Worm (Caenorhabditis elegans) whole organism, L1 larva: ENCODE measurements around the gene Y73B6BL.22.

Experiments used
- C04F5.9 ChIP-seq: sonication (generic microtip); optimal IDR thresholded peaks from 2 replicates; lab custom pipeline; 2016; ENCODE audit warnings: missing genetic modification characterization, missing compliant biosample characterization
- C34B4.2 ChIP-seq: sonication (generic microtip); optimal IDR thresholded peaks from 2 replicates; lab custom pipeline; 2017; ENCODE audit warnings: mild to moderate bottlenecking, missing genetic modification characterization, missing compliant biosample characterization
- F16B12.6 ChIP-seq: fragments of 150-350 bp; optimal IDR thresholded peaks from 2 replicates; lab custom pipeline; 2014; ENCODE audit warnings: missing biosample characterization, missing genetic modification characterization
- aha-1 ChIP-seq: fragments of 150-350 bp; optimal IDR thresholded peaks from 2 replicates; lab custom pipeline; 2014; ENCODE audit warnings: missing biosample characterization, missing genetic modification characterization
- aly-2 ChIP-seq: fragments of 150-350 bp; optimal IDR thresholded peaks from 2 replicates; lab custom pipeline; 2014; ENCODE audit warnings: missing biosample characterization, missing genetic modification characterization
- ceh-63 ChIP-seq: fragments of 200-800 bp; sonication (Bioruptor generic); optimal IDR thresholded peaks from 2 replicates; lab custom pipeline; 2018; ENCODE audit warnings: mild to moderate bottlenecking, missing genetic modification characterization, missing compliant biosample characterization
- ceh-8 ChIP-seq: fragments of 200-800 bp; sonication (Bioruptor generic); optimal IDR thresholded peaks from 2 replicates; lab custom pipeline; 2018; ENCODE audit warnings: mild to moderate bottlenecking, missing genetic modification characterization, moderate library complexity, missing compliant biosample characterization
- ceh-90 ChIP-seq: sonication (generic microtip); optimal IDR thresholded peaks from 2 replicates; lab custom pipeline; 2016; ENCODE audit warnings: missing genetic modification characterization, missing compliant biosample characterization
- ces-1 ChIP-seq: fragments of 150-350 bp; optimal IDR thresholded peaks from 2 replicates; lab custom pipeline; 2014; ENCODE audit warnings: missing biosample characterization, missing genetic modification reagents, missing genetic modification characterization
- dsc-1 ChIP-seq: sonication (generic microtip); optimal IDR thresholded peaks from 2 replicates; lab custom pipeline; 2016; ENCODE audit warnings: mild to moderate bottlenecking, missing genetic modification characterization, missing compliant biosample characterization
- efl-1 ChIP-seq, 4 experiments: fragments of 150-350 bp; optimal IDR thresholded peaks in 3 of 4; peaks in 1 of 4; 1 replicate in 1 of 4; 2 replicates in 3 of 4; lab custom pipeline; 2014; ENCODE audit warnings: missing biosample characterization in 2 of 4, missing genetic modification characterization in 2 of 4, missing genetic modification reagents in 2 of 4
- efl-3 ChIP-seq: fragments of 200-800 bp; sonication (Bioruptor generic); optimal IDR thresholded peaks from 2 replicates; lab custom pipeline; 2018; ENCODE audit warnings: mild to moderate bottlenecking, missing genetic modification characterization, missing compliant biosample characterization
- egl-13 ChIP-seq: sonication (generic microtip); optimal IDR thresholded peaks from 2 replicates; lab custom pipeline; 2016; ENCODE audit warnings: missing genotype, missing genetic modification reagents, missing genetic modification characterization, missing compliant biosample characterization
- egl-27 ChIP-seq, 2 experiments: fragments of 150-350 bp in 1 of 2; sonication (generic microtip); optimal IDR thresholded peaks; 3 replicates each; lab custom pipeline; 2017 to 2018; ENCODE audit warnings: missing biosample characterization in 2 of 2, missing genetic modification characterization in 2 of 2, missing genetic modification reagents in 2 of 2
- elt-2 ChIP-seq: sonication (generic microtip); optimal IDR thresholded peaks from 2 replicates; lab custom pipeline; 2016; ENCODE audit warnings: missing genetic modification characterization, mild to moderate bottlenecking, inconsistent platforms, missing compliant biosample characterization, missing genetic modification reagents
- fkh-10 ChIP-seq: sonication (generic microtip); optimal IDR thresholded peaks from 2 replicates; lab custom pipeline; 2017; ENCODE audit warnings: missing biosample characterization, missing genetic modification reagents, missing genetic modification characterization
- fkh-4 ChIP-seq: sonication (generic microtip); optimal IDR thresholded peaks from 2 replicates; lab custom pipeline; 2016; ENCODE audit warnings: missing compliant biosample characterization, missing genetic modification characterization, borderline replicate concordance
- fos-1 ChIP-seq: fragments of 150-350 bp; optimal IDR thresholded peaks from 2 replicates; lab custom pipeline; 2014; ENCODE audit warnings: missing biosample characterization, missing genetic modification characterization
- grh-1 ChIP-seq: fragments of 200-800 bp; sonication (Bioruptor generic); IDR thresholded peaks from 2 replicates; pipeline ENCODE4 v1.3.6; 2022; ENCODE audit warnings: missing genetic modification reagents, missing genetic modification characterization, missing compliant biosample characterization
- hlh-17 ChIP-seq: fragments of 200-800 bp; sonication (Bioruptor generic); optimal IDR thresholded peaks from 2 replicates; lab custom pipeline; 2018; ENCODE audit warnings: missing genetic modification characterization, mild to moderate bottlenecking, missing compliant biosample characterization, moderate library complexity, borderline replicate concordance
- hlh-4 ChIP-seq: sonication (generic microtip); optimal IDR thresholded peaks from 2 replicates; lab custom pipeline; 2016; ENCODE audit warnings: mild to moderate bottlenecking, missing genetic modification characterization, missing compliant biosample characterization
- hpl-2 ChIP-seq: fragments of 150-350 bp; optimal IDR thresholded peaks from 2 replicates; lab custom pipeline; 2014; ENCODE audit warnings: missing biosample characterization, missing genetic modification reagents, missing genetic modification characterization
- irx-1 ChIP-seq: sonication (generic microtip); optimal IDR thresholded peaks from 2 replicates; lab custom pipeline; 2016; ENCODE audit warnings: missing genetic modification characterization, missing compliant biosample characterization
- lin-13 ChIP-seq: fragments of 150-350 bp; optimal IDR thresholded peaks from 2 replicates; lab custom pipeline; 2014; ENCODE audit warnings: missing biosample characterization, missing genetic modification reagents, missing genetic modification characterization
- lin-14 ChIP-seq: fragments of 200-800 bp; sonication (Bioruptor generic); optimal IDR thresholded peaks from 2 replicates; lab custom pipeline; 2018; ENCODE audit warnings: mild to moderate bottlenecking, missing genetic modification characterization, moderate library complexity, missing compliant biosample characterization
- lin-35 ChIP-seq, 2 experiments: fragments of 150-350 bp; optimal IDR thresholded peaks; 2 replicates each; lab custom pipeline; 2014; ENCODE audit warnings: missing biosample characterization in 2 of 2, missing genetic modification characterization in 2 of 2, missing genetic modification reagents in 2 of 2
- lir-3 ChIP-seq: sonication (generic microtip); optimal IDR thresholded peaks from 2 replicates; lab custom pipeline; 2016; ENCODE audit warnings: mild to moderate bottlenecking, missing genetic modification characterization, moderate library complexity, missing compliant biosample characterization; ENCODE audit not compliant: poor library complexity
- mab-9 ChIP-seq: fragments of 200-800 bp; sonication (Bioruptor generic); IDR thresholded peaks from 2 replicates; pipeline ENCODE4 v1.3.6; 2022; ENCODE audit warnings: missing genetic modification reagents, missing genetic modification characterization, missing compliant biosample characterization
- mep-1 ChIP-seq: fragments of 150-350 bp; optimal IDR thresholded peaks from 2 replicates; lab custom pipeline; 2014; ENCODE audit warnings: missing biosample characterization, missing genetic modification characterization
- nhr-11 ChIP-seq: fragments of 150-350 bp; optimal IDR thresholded peaks from 2 replicates; lab custom pipeline; 2014; ENCODE audit warnings: missing biosample characterization, missing genetic modification characterization
- nhr-19 ChIP-seq: fragments of 200-800 bp; sonication (Bioruptor generic); conservative IDR thresholded peaks from 2 replicates; pipeline ENCODE4 v1.3.6; 2022; ENCODE audit warnings: missing genetic modification characterization, missing compliant biosample characterization
- nhr-20 ChIP-seq: sonication (generic microtip); optimal IDR thresholded peaks from 2 replicates; lab custom pipeline; 2016; ENCODE audit warnings: mild to moderate bottlenecking, missing genetic modification characterization, missing compliant biosample characterization
- nhr-237 ChIP-seq: fragments of 150-350 bp; optimal IDR thresholded peaks from 2 replicates; lab custom pipeline; 2014; ENCODE audit warnings: missing biosample characterization, missing genetic modification characterization
- nhr-28 ChIP-seq: fragments of 150-350 bp; optimal IDR thresholded peaks from 2 replicates; lab custom pipeline; 2014; ENCODE audit warnings: missing biosample characterization, missing genetic modification characterization
- nhr-76 ChIP-seq: sonication (generic microtip); optimal IDR thresholded peaks from 2 replicates; lab custom pipeline; 2017; ENCODE audit warnings: missing biosample characterization, missing genetic modification characterization
- nhr-84 ChIP-seq: sonication (generic microtip); optimal IDR thresholded peaks from 2 replicates; lab custom pipeline; 2017; ENCODE audit warnings: missing biosample characterization, missing genetic modification characterization
- pag-3 ChIP-seq: sonication (generic microtip); optimal IDR thresholded peaks from 2 replicates; lab custom pipeline; 2017; ENCODE audit warnings: missing genetic modification characterization, mild to moderate bottlenecking, missing compliant biosample characterization, antibody characterized with exemption, borderline replicate concordance; ENCODE audit not compliant: insufficient read depth
- rnt-1 ChIP-seq: sonication (generic microtip); optimal IDR thresholded peaks from 2 replicates; lab custom pipeline; 2016; ENCODE audit warnings: mild to moderate bottlenecking, missing genetic modification characterization, moderate library complexity, missing compliant biosample characterization
- skn-1 ChIP-seq: fragments of 150-350 bp; optimal IDR thresholded peaks from 2 replicates; lab custom pipeline; 2014; ENCODE audit warnings: missing biosample characterization, missing genetic modification characterization
- snpc-4 ChIP-seq: fragments of 150-350 bp; optimal IDR thresholded peaks from 2 replicates; lab custom pipeline; 2014; ENCODE audit warnings: missing biosample characterization, missing genetic modification characterization
- sox-4 ChIP-seq: sonication (generic microtip); optimal IDR thresholded peaks from 2 replicates; lab custom pipeline; 2016; ENCODE audit warnings: missing genetic modification characterization, missing compliant biosample characterization
- sup-37 ChIP-seq: fragments of 200-800 bp; sonication (Bioruptor generic); optimal IDR thresholded peaks from 2 replicates; lab custom pipeline; 2018; ENCODE audit warnings: mild to moderate bottlenecking, missing genetic modification characterization, missing compliant biosample characterization
- swsn-7 ChIP-seq: sonication (generic microtip); optimal IDR thresholded peaks from 2 replicates; lab custom pipeline; 2016; ENCODE audit warnings: missing genetic modification characterization, missing compliant biosample characterization
- tlp-1 ChIP-seq: fragments of 150-350 bp; optimal IDR thresholded peaks from 2 replicates; lab custom pipeline; 2014; ENCODE audit warnings: missing biosample characterization, missing genetic modification characterization
- unc-130 ChIP-seq: fragments of 150-350 bp; optimal IDR thresholded peaks from 2 replicates; lab custom pipeline; 2017; ENCODE audit warnings: missing biosample characterization, missing genetic modification characterization, inconsistent platforms
- unc-30 ChIP-seq: sonication (generic microtip); optimal IDR thresholded peaks from 2 replicates; lab custom pipeline; 2017; ENCODE audit warnings: missing biosample characterization, missing genetic modification characterization
- unc-98 ChIP-seq: fragments of 200-800 bp; sonication (Bioruptor generic); IDR thresholded peaks from 2 replicates; pipeline ENCODE4 v1.3.6; 2022; ENCODE audit warnings: missing genetic modification characterization, missing compliant biosample characterization
- vab-15 ChIP-seq: sonication (generic microtip); optimal IDR thresholded peaks from 2 replicates; lab custom pipeline; 2017; ENCODE audit warnings: missing genotype, mild to moderate bottlenecking, missing genetic modification characterization, missing compliant biosample characterization
- zip-4 ChIP-seq: fragments of 200-800 bp; sonication (Bioruptor generic); optimal IDR thresholded peaks from 2 replicates; lab custom pipeline; 2018; ENCODE audit warnings: mild to moderate bottlenecking, missing genetic modification characterization, moderate library complexity, missing compliant biosample characterization
- ztf-11 ChIP-seq, 2 experiments: sonication (generic microtip); optimal IDR thresholded peaks; 2 replicates each; lab custom pipeline; 2016 to 2017; ENCODE audit warnings: missing genetic modification characterization in 2 of 2, missing biosample characterization in 1 of 2, missing compliant biosample characterization in 1 of 2
- ztf-4 ChIP-seq: fragments of 150-350 bp; optimal IDR thresholded peaks from 2 replicates; lab custom pipeline; 2014; ENCODE audit warnings: missing biosample characterization, missing genetic modification characterization

Gene Y73B6BL.22

ce11 chrIV:6376473-6377115 is 39.9 kb downstream of the Y73B6BL.22 start, which contains the start of the genes hrpf-2 and bli-6 (continued):
- peak; percentile 5 for TF ChIP-seq vab-15 (tag; lab: Kevin White, UChicago)
- peak; percentile 55 for TF ChIP-seq irx-1
- peak; percentile 59 for TF ChIP-seq snpc-4 (tag; lab: Kevin White, UChicago)
- no peak for TF ChIP-seq egl-27 (tag; optimal IDR thresholded peaks at IDR 0.05; lab: Kevin White, UChicago)
- TF ChIP-seq hlh-4 (tag; lab: Kevin White, UChicago), result no peak
- peak; percentile 78 for TF ChIP-seq nhr-20
- peak; percentile 95 for TF ChIP-seq F16B12.6 (tag; lab: Kevin White, UChicago)
- peak; percentile 4 for TF ChIP-seq sox-4 (tag; lab: Kevin White, UChicago)
- TF ChIP-seq efl-3 (GFP tag; lab: Kevin White, UChicago), result no peak
- TF ChIP-seq nhr-84 (tag; lab: Kevin White, UChicago), result no peak
- no peak for TF ChIP-seq nhr-11 (tag; lab: Kevin White, UChicago)
- TF ChIP-seq unc-98 (GFP tag; lab: Robert Waterston, UW), result no peak
- TF ChIP-seq ztf-11 (tag; optimal IDR thresholded peaks at IDR 0.05; lab: Kevin White, UChicago), result peak in 1 of 2 experiments; percentile 31
- peak; percentile 57 for TF ChIP-seq lir-3 (tag; lab: Kevin White, UChicago)
- TF ChIP-seq nhr-19 (GFP tag; lab: Robert Waterston, UW), result peak; percentile 72
- TF ChIP-seq ceh-63 (GFP tag; lab: Kevin White, UChicago), result no peak
- TF ChIP-seq efl-1 (optimal IDR thresholded peaks at IDR 0.05; lab: Kevin White, UChicago), result peak; percentile 87
- TF ChIP-seq efl-1 (GFP tag; optimal IDR thresholded peaks at IDR 0.05 in 1 of 2; lab: Kevin White, UChicago), result peak; percentile 83 to 98
- no peak for TF ChIP-seq nhr-237 (tag; lab: Kevin White, UChicago)
- TF ChIP-seq rnt-1 (tag; lab: Kevin White, UChicago), result peak; percentile 82
- peak; percentile 72 for TF ChIP-seq swsn-7 (tag; lab: Kevin White, UChicago)
- TF ChIP-seq C04F5.9 (tag; lab: Kevin White, UChicago), result peak; percentile 53
- no peak for TF ChIP-seq mab-9 (GFP tag; lab: Robert Waterston, UW)
- TF ChIP-seq dsc-1 (tag; lab: Kevin White, UChicago), result peak; percentile 72
- TF ChIP-seq tlp-1 (tag; lab: Kevin White, UChicago), result no peak
- peak; percentile 91 for TF ChIP-seq skn-1
- no peak for TF ChIP-seq aha-1 (tag; lab: Kevin White, UChicago)
- no peak for TF ChIP-seq pag-3 (tag; lab: Kevin White, UChicago)
- no peak for TF ChIP-seq ztf-4 (tag; lab: Kevin White, UChicago)
- TF ChIP-seq nhr-76 (tag; lab: Kevin White, UChicago), result no peak
- peak; percentile 85 to 91 for TF ChIP-seq lin-35 (GFP tag; optimal IDR thresholded peaks at IDR 0.05; lab: Kevin White, UChicago)
- no peak for TF ChIP-seq C34B4.2 (tag; lab: Kevin White, UChicago)
- peak; percentile 3 for TF ChIP-seq zip-4 (GFP tag; lab: Kevin White, UChicago)
- TF ChIP-seq ceh-8 (GFP tag; lab: Kevin White, UChicago), result no peak
- no peak for TF ChIP-seq unc-30 (tag; lab: Kevin White, UChicago)
- no peak for TF ChIP-seq grh-1 (GFP tag; lab: Robert Waterston, UW)
- peak; percentile 18 for TF ChIP-seq elt-2 (tag; lab: Kevin White, UChicago)
- TF ChIP-seq sup-37 (GFP tag; lab: Kevin White, UChicago), result no peak
- TF ChIP-seq fos-1, result peak; percentile 14
- peak; percentile 77 for TF ChIP-seq lin-14
- no peak for TF ChIP-seq hpl-2 (GFP tag; lab: Kevin White, UChicago)
- no peak for TF ChIP-seq fkh-4 (tag; lab: Kevin White, UChicago)
- peak; percentile 34 for TF ChIP-seq unc-130 (tag; lab: Kevin White, UChicago)
- no peak for TF ChIP-seq fkh-10 (GFP tag; lab: Kevin White, UChicago)
- TF ChIP-seq ceh-90 (tag; lab: Kevin White, UChicago), result no peak
- TF ChIP-seq mep-1 (tag; lab: Kevin White, UChicago), result peak; percentile 92
- TF ChIP-seq aly-2 (tag; lab: Kevin White, UChicago), result no peak
- TF ChIP-seq nhr-28 (tag; lab: Kevin White, UChicago), result no peak
- TF ChIP-seq lin-13, result peak; percentile 74
- no peak for TF ChIP-seq ces-1 (GFP tag; lab: Kevin White, UChicago)
- TF ChIP-seq hlh-17 (GFP tag; lab: Kevin White, UChicago), result no peak
- TF ChIP-seq egl-13 (tag; lab: Kevin White, UChicago), result peak; percentile 54
